Worm (Caenorhabditis elegans): ENCODE data around the gene Y43F8C.7.

Y43F8C.7 gene

ce11 chrV:19608665-19609064 lies 35.2 kb downstream of the Y43F8C.7 start (continued):
- no peak for TF ChIP-seq unc-86 (tag; optimal IDR thresholded peaks at IDR 0.05)
- TF ChIP-seq snpc-4 (tag; optimal IDR thresholded peaks at IDR 0.05) = no peak

- TF ChIP-seq lin-15B (tag; optimal IDR thresholded peaks at IDR 0.05) = no peak
- no peak for TF ChIP-seq unc-130 (tag; optimal IDR thresholded peaks at IDR 0.05)
- no peak for TF ChIP-seq vab-15 (tag; optimal IDR thresholded peaks at IDR 0.05)
- no peak for TF ChIP-seq elt-3 (tag; optimal IDR thresholded peaks at IDR 0.05)
- no peak for TF ChIP-seq fkh-10 (GFP tag; optimal IDR thresholded peaks at IDR 0.05)
- TF ChIP-seq nhr-76 (tag; optimal IDR thresholded peaks at IDR 0.05) = no peak
- TF ChIP-seq ceh-82 (tag; optimal IDR thresholded peaks at IDR 0.05) = no peak
Observed at ce11 chrV:19605880-19606279, 38.0 kb downstream of the Y43F8C.7 start, which contains the start of gene nlp-25. Gene nlp-25 (plus strand): TSS chrV:19606180.

ce11 chrV:19605415-19605814 lies 38.4 kb downstream of the Y43F8C.7 start:
- no peak for TF ChIP-seq nhr-90 (tag; optimal IDR thresholded peaks at IDR 0.05; ENCODE audit: poor library complexity)
- no peak for TF ChIP-seq egl-13 (tag; optimal IDR thresholded peaks at IDR 0.05)
- TF ChIP-seq ztf-11 (tag; optimal IDR thresholded peaks at IDR 0.05) = no peak
- no peak for TF ChIP-seq F16B12.6 (tag; optimal IDR thresholded peaks at IDR 0.05)
- TF ChIP-seq nhr-76 (tag; optimal IDR thresholded peaks at IDR 0.05) = no peak
- no peak for TF ChIP-seq elt-3 (tag; optimal IDR thresholded peaks at IDR 0.05)
- no peak for TF ChIP-seq tlp-1 (tag; optimal IDR thresholded peaks at IDR 0.05)
- TF ChIP-seq unc-30 (tag; optimal IDR thresholded peaks at IDR 0.05) = no peak
- TF ChIP-seq hlh-17 (GFP tag; optimal IDR thresholded peaks at IDR 0.05; ENCODE audit: borderline replicate concordance) = no peak
- TF ChIP-seq swsn-7 (tag; optimal IDR thresholded peaks at IDR 0.05) = no peak
- TF ChIP-seq C34B4.2 (tag; optimal IDR thresholded peaks at IDR 0.05) = no peak
- no peak for TF ChIP-seq grh-1 (GFP tag; IDR thresholded peaks at IDR 0.05)
- TF ChIP-seq sox-4 (tag; optimal IDR thresholded peaks at IDR 0.05) = no peak
- no peak for TF ChIP-seq nhr-19 (GFP tag; conservative IDR thresholded peaks at IDR 0.05)
- TF ChIP-seq zag-1 (tag; optimal IDR thresholded peaks at IDR 0.05) = no peak
- no peak for TF ChIP-seq ceh-8 (GFP tag; optimal IDR thresholded peaks at IDR 0.05)
- no peak for TF ChIP-seq Y116A8C.19 (tag; optimal IDR thresholded peaks at IDR 0.05; ENCODE audit: borderline replicate concordance)

- no peak for TF ChIP-seq blmp-1 (tag; optimal IDR thresholded peaks at IDR 0.05)
- no peak for TF ChIP-seq mef-2 (tag; optimal IDR thresholded peaks at IDR 0.05)
- TF ChIP-seq lin-35 (GFP tag; optimal IDR thresholded peaks at IDR 0.05) = no peak
- no peak for TF ChIP-seq ztf-11 (tag; optimal IDR thresholded peaks at IDR 0.05)
- no peak for TF ChIP-seq swsn-7 (tag; optimal IDR thresholded peaks at IDR 0.05)
- no peak for TF ChIP-seq tlp-1 (tag; optimal IDR thresholded peaks at IDR 0.05)
- no peak for TF ChIP-seq lin-14 (GFP tag; optimal IDR thresholded peaks at IDR 0.05)
- no peak for TF ChIP-seq elt-3 (tag; optimal IDR thresholded peaks at IDR 0.05)
- no peak for TF ChIP-seq C34B4.2 (tag; optimal IDR thresholded peaks at IDR 0.05)
- no peak for TF ChIP-seq nhr-11 (tag; optimal IDR thresholded peaks at IDR 0.05)
- no peak for TF ChIP-seq mdl-1 (tag; optimal IDR thresholded peaks at IDR 0.05)
- no peak for TF ChIP-seq hpl-2 (GFP tag; optimal IDR thresholded peaks at IDR 0.05)
- no peak for TF ChIP-seq xbp-1 (tag; optimal IDR thresholded peaks at IDR 0.05)
- no peak for TF ChIP-seq ceh-8 (GFP tag; optimal IDR thresholded peaks at IDR 0.05)
- no peak for TF ChIP-seq ets-5 (GFP tag; IDR thresholded peaks at IDR 0.05)
- no peak for TF ChIP-seq skn-1 (tag; optimal IDR thresholded peaks at IDR 0.05)
- no peak for TF ChIP-seq ceh-63 (GFP tag; optimal IDR thresholded peaks at IDR 0.05)
- no peak for TF ChIP-seq sup-37 (GFP tag; optimal IDR thresholded peaks at IDR 0.05)
- no peak for TF ChIP-seq C04F5.9 (tag; optimal IDR thresholded peaks at IDR 0.05)
- no peak for TF ChIP-seq nhr-47 (tag; optimal IDR thresholded peaks at IDR 0.05)
Observed at ce11 chrV:19599087-19599486, 44.7 kb downstream of the Y43F8C.7 start.
